Worm (Caenorhabditis elegans) whole organism, early embryonic: ENCODE results near the gene F56B3.4.

ENCODE experiments used
- B0310.2 ChIP-seq: sonication (generic microtip); optimal IDR thresholded peaks from 2 replicates; lab custom pipeline; 2016; ENCODE audit warnings: mild to moderate bottlenecking, missing genetic modification characterization, missing compliant biosample characterization
- F13C5.2 ChIP-seq: sonication (generic microtip); optimal IDR thresholded peaks from 2 replicates; lab custom pipeline; 2017; ENCODE audit warnings: mild to moderate bottlenecking, missing genetic modification characterization, inconsistent platforms, missing compliant biosample characterization
- aly-1 ChIP-seq: sonication (generic microtip); optimal IDR thresholded peaks from 2 replicates; lab custom pipeline; 2016; ENCODE audit warnings: missing genetic modification characterization, missing compliant biosample characterization
- ama-1 ChIP-seq: fragments of 150-350 bp; optimal IDR thresholded peaks from 2 replicates; lab custom pipeline; 2014
- ceh-13 ChIP-seq: fragments of 200-800 bp; sonication (Bioruptor generic); optimal IDR thresholded peaks from 2 replicates; lab custom pipeline; 2018; ENCODE audit warnings: mild to moderate bottlenecking, missing genetic modification characterization, missing compliant biosample characterization
- ceh-36 ChIP-seq: sonication (generic microtip); optimal IDR thresholded peaks from 2 replicates; lab custom pipeline; 2016; ENCODE audit warnings: missing genetic modification characterization, inconsistent platforms, missing compliant biosample characterization
- ets-7 ChIP-seq: sonication (generic microtip); optimal IDR thresholded peaks from 2 replicates; lab custom pipeline; 2016; ENCODE audit warnings: missing genotype, missing genetic modification characterization, missing compliant biosample characterization
- flt-1 ChIP-seq: fragments of 200-800 bp; sonication (Bioruptor generic); IDR thresholded peaks from 2 replicates; pipeline ENCODE4 v1.3.6; 2022; ENCODE audit warnings: missing genetic modification characterization, missing compliant biosample characterization
- hmbx-1 ChIP-seq: sonication (generic microtip); optimal IDR thresholded peaks from 2 replicates; lab custom pipeline; 2016; ENCODE audit warnings: mild to moderate bottlenecking, missing genetic modification characterization, missing compliant biosample characterization
- hmg-4 ChIP-seq: fragments of 200-800 bp; sonication (Bioruptor generic); optimal IDR thresholded peaks from 2 replicates; lab custom pipeline; 2018; ENCODE audit warnings: mild to moderate bottlenecking, missing genetic modification characterization, missing compliant biosample characterization
- hnd-1 ChIP-seq: sonication (generic microtip); optimal IDR thresholded peaks from 2 replicates; lab custom pipeline; 2016; ENCODE audit warnings: missing genetic modification characterization, missing compliant biosample characterization
- pes-1 ChIP-seq: fragments of 200-800 bp; sonication (Bioruptor generic); IDR thresholded peaks from 2 replicates; pipeline ENCODE4 v1.3.6; 2022; ENCODE audit warnings: missing genetic modification reagents, missing genetic modification characterization, missing compliant biosample characterization
- scrt-1 ChIP-seq: fragments of 200-800 bp; sonication (Bioruptor generic); IDR thresholded peaks from 2 replicates; pipeline ENCODE4 v1.3.6; 2022; ENCODE audit warnings: missing genetic modification characterization, missing compliant biosample characterization
- sea-1 ChIP-seq: fragments of 200-800 bp; sonication (Bioruptor generic); conservative IDR thresholded peaks from 2 replicates; pipeline ENCODE4 v1.3.6; 2022; ENCODE audit warnings: missing genetic modification characterization, missing compliant biosample characterization
- tbx-11 ChIP-seq: fragments of 200-800 bp; sonication (Bioruptor generic); IDR thresholded peaks from 2 replicates; pipeline ENCODE4 v1.3.6; 2022; ENCODE audit warnings: missing genetic modification characterization, missing compliant biosample characterization
- tbx-37 ChIP-seq: fragments of 200-800 bp; sonication (Bioruptor generic); conservative IDR thresholded peaks from 2 replicates; pipeline ENCODE4 v1.3.6; 2022; ENCODE audit warnings: missing genetic modification reagents, missing genetic modification characterization, missing compliant biosample characterization
- tra-4 ChIP-seq: sonication (generic microtip); optimal IDR thresholded peaks from 2 replicates; lab custom pipeline; 2017; ENCODE audit warnings: missing genetic modification characterization, missing compliant biosample characterization

Gene F56B3.4

ce11 chrIV:794275-794674 lies at the start of gene F56B3.4:
Gene F56B3.4 (minus strand): TSS chrIV:794275.
- no peak for TF ChIP-seq tbx-37 (GFP tag; lab: Robert Waterston, UW)
- TF ChIP-seq tbx-11 = no peak
- TF ChIP-seq F13C5.2 (tag; lab: Kevin White, UChicago) = no peak
- TF ChIP-seq aly-1 (tag; lab: Kevin White, UChicago) = no peak
- no peak for TF ChIP-seq scrt-1 (GFP tag; lab: Robert Waterston, UW)
- no peak for TF ChIP-seq hnd-1 (tag; lab: Kevin White, UChicago)
- no peak for TF ChIP-seq B0310.2 (tag; lab: Kevin White, UChicago)
- no peak for TF ChIP-seq tra-4 (tag; lab: Kevin White, UChicago)
- no peak for TF ChIP-seq hmg-4 (GFP tag; lab: Kevin White, UChicago)
- TF ChIP-seq hmbx-1 (tag; lab: Kevin White, UChicago) = no peak
- no peak for TF ChIP-seq sea-1 (GFP tag; lab: Robert Waterston, UW)
- TF ChIP-seq ceh-13 = no peak
- no peak for TF ChIP-seq ama-1 (lab: Kevin White, UChicago)
- TF ChIP-seq pes-1 (GFP tag; lab: Robert Waterston, UW) = no peak
- no peak for TF ChIP-seq flt-1 (GFP tag; lab: Robert Waterston, UW)
- no peak for TF ChIP-seq ets-7 (tag; lab: Kevin White, UChicago)
- TF ChIP-seq ceh-36 (tag; lab: Kevin White, UChicago) = no peak

DNA sequence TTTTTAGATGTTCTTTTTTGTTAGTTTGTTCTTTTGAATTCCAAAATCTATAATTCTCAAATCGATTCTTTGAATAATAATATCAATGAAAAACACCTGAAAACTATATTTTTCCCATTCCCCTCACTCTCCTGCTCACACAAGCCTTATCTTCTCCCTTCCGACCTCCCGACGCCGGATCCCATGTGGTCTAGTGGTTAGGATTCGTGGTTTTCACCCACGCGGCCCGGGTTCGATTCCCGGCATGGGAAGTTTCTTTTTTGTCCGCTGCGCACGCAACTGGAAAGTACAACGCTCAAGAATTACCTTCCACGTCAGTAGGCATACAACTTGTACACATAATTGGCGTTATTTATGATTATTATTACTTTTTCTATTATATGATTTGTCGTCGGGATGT lies 48.6 kb upstream of the F56B3.4 start:
- TF ChIP-seq sea-1 (GFP tag; lab: Robert Waterston, UW) (peak; percentile 65; the same call in 1 of the 2 replicates), hnd-1 (tag; lab: Kevin White, UChicago) (peak; percentile 51), hmbx-1 (tag; lab: Kevin White, UChicago) (no peak), B0310.2 (tag; lab: Kevin White, UChicago) (peak; percentile 15), ceh-13 (peak; percentile 44), pes-1 (GFP tag; lab: Robert Waterston, UW) (peak; percentile 75), ets-7 (tag; lab: Kevin White, UChicago) (no peak), tbx-11 (peak; percentile 76), aly-1 (tag; lab: Kevin White, UChicago) (peak; percentile 41), F13C5.2 (tag; lab: Kevin White, UChicago) (peak; percentile 70), tbx-37 (GFP tag; lab: Robert Waterston, UW) (peak; percentile 52; the same call in 1 of the 2 replicates), scrt-1 (GFP tag; lab: Robert Waterston, UW) (peak; percentile 76; the same call in 1 of the 2 replicates), hmg-4 (GFP tag; lab: Kevin White, UChicago) (peak; percentile 45), tra-4 (tag; lab: Kevin White, UChicago) (no peak), ceh-36 (tag; lab: Kevin White, UChicago) (peak; percentile 52), flt-1 (GFP tag; lab: Robert Waterston, UW) (peak; percentile 62), ama-1 (lab: Kevin White, UChicago) (no peak)

- TF ChIP-seq ama-1 (lab: Kevin White, UChicago) (no peak), aly-1 (tag; lab: Kevin White, UChicago) (no peak), scrt-1 (GFP tag; lab: Robert Waterston, UW) (no peak), hnd-1 (tag; lab: Kevin White, UChicago) (no peak), flt-1 (GFP tag; lab: Robert Waterston, UW) (no peak), ets-7 (tag; lab: Kevin White, UChicago) (no peak), hmg-4 (GFP tag; lab: Kevin White, UChicago) (no peak), pes-1 (GFP tag; lab: Robert Waterston, UW) (no peak), ceh-13 (no peak), hmbx-1 (tag; lab: Kevin White, UChicago) (no peak), tbx-37 (GFP tag; lab: Robert Waterston, UW) (no peak), B0310.2 (tag; lab: Kevin White, UChicago) (no peak), tra-4 (tag; lab: Kevin White, UChicago) (no peak), sea-1 (GFP tag; lab: Robert Waterston, UW) (no peak), ceh-36 (tag; lab: Kevin White, UChicago) (no peak), tbx-11 (no peak), F13C5.2 (tag; lab: Kevin White, UChicago) (no peak)
Measured at ce11 chrIV:842095-842494, 48.0 kb upstream of the F56B3.4 start, which contains the start of gene Y55F3BR.6. Gene Y55F3BR.6 (minus strand): TSS chrIV:842126.

- TF ChIP-seq tbx-37 (GFP tag; lab: Robert Waterston, UW) (no peak), ets-7 (tag; lab: Kevin White, UChicago) (no peak), hnd-1 (tag; lab: Kevin White, UChicago) (no peak), sea-1 (GFP tag; lab: Robert Waterston, UW) (no peak), B0310.2 (tag; lab: Kevin White, UChicago) (no peak), ceh-36 (tag; lab: Kevin White, UChicago) (no peak), hmbx-1 (tag; lab: Kevin White, UChicago) (no peak), tbx-11 (no peak), ceh-13 (no peak), tra-4 (tag; lab: Kevin White, UChicago) (no peak), hmg-4 (GFP tag; lab: Kevin White, UChicago) (no peak), flt-1 (GFP tag; lab: Robert Waterston, UW) (no peak)
Measured at ce11 chrIV:833517-833916, 39.4 kb upstream of the F56B3.4 start.

- TF ChIP-seq tra-4 (tag; lab: Kevin White, UChicago) (no peak), ceh-36 (tag; lab: Kevin White, UChicago) (no peak), B0310.2 (tag; lab: Kevin White, UChicago) (no peak), flt-1 (GFP tag; lab: Robert Waterston, UW) (no peak), sea-1 (GFP tag; lab: Robert Waterston, UW) (no peak), ets-7 (tag; lab: Kevin White, UChicago) (no peak), aly-1 (tag; lab: Kevin White, UChicago) (no peak), tbx-11 (no peak), hmg-4 (GFP tag; lab: Kevin White, UChicago) (no peak), scrt-1 (GFP tag; lab: Robert Waterston, UW) (no peak), ceh-13 (no peak)
Measured at ce11 chrIV:831796-832486, 37.9 kb upstream of the F56B3.4 start, which contains the start of the genes madf-1 and Y55F3BR.10. Gene madf-1 (minus strand): TSS chrIV:831896. Gene Y55F3BR.10 (plus strand): TSS chrIV:832436.
